Worm (Caenorhabditis elegans) whole organism, L1 larva: ENCODE measurements around the gene tig-3.

Experiments
- C16A3.4 ChIP-seq: fragments of 150-350 bp; optimal IDR thresholded peaks from 2 replicates; lab custom pipeline; 2014; ENCODE audit warnings: missing biosample characterization, missing genetic modification characterization
- F16B12.6 ChIP-seq: fragments of 150-350 bp; optimal IDR thresholded peaks from 2 replicates; lab custom pipeline; 2014; ENCODE audit warnings: missing biosample characterization, missing genetic modification characterization
- blmp-1 ChIP-seq: fragments of 150-350 bp; optimal IDR thresholded peaks from 2 replicates; lab custom pipeline; 2014; ENCODE audit warnings: missing biosample characterization, missing genetic modification characterization
- ceh-63 ChIP-seq: fragments of 200-800 bp; sonication (Bioruptor generic); optimal IDR thresholded peaks from 2 replicates; lab custom pipeline; 2018; ENCODE audit warnings: mild to moderate bottlenecking, missing genetic modification characterization, missing compliant biosample characterization
- ceh-8 ChIP-seq: fragments of 200-800 bp; sonication (Bioruptor generic); optimal IDR thresholded peaks from 2 replicates; lab custom pipeline; 2018; ENCODE audit warnings: mild to moderate bottlenecking, missing genetic modification characterization, moderate library complexity, missing compliant biosample characterization
- ceh-82 ChIP-seq, 3 experiments: fragments of 150-350 bp in 1 of 3; sonication (generic microtip) in 2 of 3; optimal IDR thresholded peaks; 2 replicates each; lab custom pipeline; 2014 to 2017; ENCODE audit warnings: missing biosample characterization in 3 of 3, missing genetic modification characterization in 3 of 3
- dpl-1 ChIP-seq, 3 experiments: fragments of 150-350 bp in 2 of 3; sonication (generic microtip) in 1 of 3; optimal IDR thresholded peaks; 2 replicates each; lab custom pipeline; 2014 to 2017; ENCODE audit warnings: missing biosample characterization in 3 of 3, missing genetic modification characterization in 3 of 3, missing genetic modification reagents in 3 of 3
- efl-1 ChIP-seq, 4 experiments: fragments of 150-350 bp; optimal IDR thresholded peaks in 3 of 4; peaks in 1 of 4; 1 replicate in 1 of 4; 2 replicates in 3 of 4; lab custom pipeline; 2014; ENCODE audit warnings: missing biosample characterization in 2 of 4, missing genetic modification characterization in 2 of 4, missing genetic modification reagents in 2 of 4
- efl-3 ChIP-seq: fragments of 200-800 bp; sonication (Bioruptor generic); optimal IDR thresholded peaks from 2 replicates; lab custom pipeline; 2018; ENCODE audit warnings: mild to moderate bottlenecking, missing genetic modification characterization, missing compliant biosample characterization
- elt-2 ChIP-seq: sonication (generic microtip); optimal IDR thresholded peaks from 2 replicates; lab custom pipeline; 2016; ENCODE audit warnings: missing genetic modification characterization, mild to moderate bottlenecking, inconsistent platforms, missing compliant biosample characterization, missing genetic modification reagents
- fkh-10 ChIP-seq: sonication (generic microtip); optimal IDR thresholded peaks from 2 replicates; lab custom pipeline; 2017; ENCODE audit warnings: missing biosample characterization, missing genetic modification reagents, missing genetic modification characterization
- hlh-4 ChIP-seq: sonication (generic microtip); optimal IDR thresholded peaks from 2 replicates; lab custom pipeline; 2016; ENCODE audit warnings: mild to moderate bottlenecking, missing genetic modification characterization, missing compliant biosample characterization
- irx-1 ChIP-seq: sonication (generic microtip); optimal IDR thresholded peaks from 2 replicates; lab custom pipeline; 2016; ENCODE audit warnings: missing genetic modification characterization, missing compliant biosample characterization
- lin-13 ChIP-seq: fragments of 150-350 bp; optimal IDR thresholded peaks from 2 replicates; lab custom pipeline; 2014; ENCODE audit warnings: missing biosample characterization, missing genetic modification reagents, missing genetic modification characterization
- lin-14 ChIP-seq: fragments of 200-800 bp; sonication (Bioruptor generic); optimal IDR thresholded peaks from 2 replicates; lab custom pipeline; 2018; ENCODE audit warnings: mild to moderate bottlenecking, missing genetic modification characterization, moderate library complexity, missing compliant biosample characterization
- lin-35 ChIP-seq, 2 experiments: fragments of 150-350 bp; optimal IDR thresholded peaks; 2 replicates each; lab custom pipeline; 2014; ENCODE audit warnings: missing biosample characterization in 2 of 2, missing genetic modification characterization in 2 of 2, missing genetic modification reagents in 2 of 2
- lir-3 ChIP-seq: sonication (generic microtip); optimal IDR thresholded peaks from 2 replicates; lab custom pipeline; 2016; ENCODE audit warnings: mild to moderate bottlenecking, missing genetic modification characterization, moderate library complexity, missing compliant biosample characterization; ENCODE audit not compliant: poor library complexity
- mdl-1 ChIP-seq, 2 experiments: fragments of 150-350 bp; optimal IDR thresholded peaks; 2 replicates each; lab custom pipeline; 2014 to 2017; ENCODE audit warnings: missing biosample characterization in 2 of 2, missing genetic modification characterization in 2 of 2, inconsistent platforms in 1 of 2
- nhr-20 ChIP-seq: sonication (generic microtip); optimal IDR thresholded peaks from 2 replicates; lab custom pipeline; 2016; ENCODE audit warnings: mild to moderate bottlenecking, missing genetic modification characterization, missing compliant biosample characterization
- nhr-71 ChIP-seq: sonication (generic microtip); optimal IDR thresholded peaks from 2 replicates; lab custom pipeline; 2016; ENCODE audit warnings: mild to moderate bottlenecking, missing genetic modification characterization, moderate library complexity, missing compliant biosample characterization
- nhr-85 ChIP-seq: sonication (generic microtip); peaks from one replicate; lab custom pipeline; 2016; ENCODE audit warnings: missing genetic modification characterization, inconsistent platforms, missing compliant biosample characterization
- pax-3 ChIP-seq: fragments of 200-800 bp; sonication (Bioruptor generic); optimal IDR thresholded peaks from 2 replicates; lab custom pipeline; 2018; ENCODE audit warnings: mild to moderate bottlenecking, missing genetic modification characterization, moderate library complexity, missing compliant biosample characterization
- skn-1 ChIP-seq: fragments of 150-350 bp; optimal IDR thresholded peaks from 2 replicates; lab custom pipeline; 2014; ENCODE audit warnings: missing biosample characterization, missing genetic modification characterization
- snu-23 ChIP-seq: sonication (generic microtip); optimal IDR thresholded peaks from 2 replicates; lab custom pipeline; 2016; ENCODE audit warnings: missing genetic modification characterization, missing compliant biosample characterization
- swsn-7 ChIP-seq: sonication (generic microtip); optimal IDR thresholded peaks from 2 replicates; lab custom pipeline; 2016; ENCODE audit warnings: missing genetic modification characterization, missing compliant biosample characterization
- tlp-1 ChIP-seq: fragments of 150-350 bp; optimal IDR thresholded peaks from 2 replicates; lab custom pipeline; 2014; ENCODE audit warnings: missing biosample characterization, missing genetic modification characterization
- unc-130 ChIP-seq: fragments of 150-350 bp; optimal IDR thresholded peaks from 2 replicates; lab custom pipeline; 2017; ENCODE audit warnings: missing biosample characterization, missing genetic modification characterization, inconsistent platforms

tig-3 gene

DNA sequence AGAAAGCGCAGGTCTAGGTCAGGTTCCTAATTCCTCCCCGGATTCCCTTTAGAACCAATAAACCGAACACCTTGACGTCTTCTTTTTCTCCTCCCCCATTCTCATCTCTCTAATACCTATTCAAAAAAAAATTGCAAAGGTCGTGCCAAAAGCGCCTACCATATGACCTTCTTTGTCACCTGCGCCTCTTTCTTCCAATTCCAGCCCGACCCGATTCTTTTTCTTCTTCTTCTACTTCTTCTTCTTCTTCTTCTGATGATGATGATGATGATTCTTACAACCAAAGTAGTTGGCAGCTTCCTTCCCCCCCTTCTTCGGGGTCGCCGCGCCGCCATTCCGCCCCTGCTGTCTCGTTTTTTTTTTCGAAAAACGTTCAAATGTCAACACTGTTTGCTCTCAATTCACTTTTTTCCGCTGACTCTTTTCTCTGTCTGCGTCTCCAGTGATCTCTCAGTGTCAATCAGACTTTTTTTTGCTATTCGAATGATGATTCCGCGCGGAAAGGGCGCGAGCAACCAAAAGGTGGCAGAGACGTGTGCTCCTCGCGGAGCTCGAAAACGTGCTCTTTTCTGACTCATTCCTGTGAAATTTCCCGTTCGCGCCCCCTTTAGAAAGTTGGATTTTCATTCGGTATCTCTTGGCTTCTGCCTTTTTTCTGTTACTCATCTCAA is 48.1 kb downstream of the tig-3 start:
- TF ChIP-seq nhr-85 (tag; lab: Kevin White, UChicago), result peak; percentile 71
- no peak for TF ChIP-seq efl-1 (optimal IDR thresholded peaks at IDR 0.05; lab: Kevin White, UChicago)
- peak in 1 of 2 experiments; percentile 90 for TF ChIP-seq efl-1 (GFP tag; optimal IDR thresholded peaks at IDR 0.05 in 1 of 2; lab: Kevin White, UChicago)
- no peak for TF ChIP-seq ceh-63 (GFP tag; lab: Kevin White, UChicago)
- TF ChIP-seq, all 84 proteins: peak for 2

DNA sequence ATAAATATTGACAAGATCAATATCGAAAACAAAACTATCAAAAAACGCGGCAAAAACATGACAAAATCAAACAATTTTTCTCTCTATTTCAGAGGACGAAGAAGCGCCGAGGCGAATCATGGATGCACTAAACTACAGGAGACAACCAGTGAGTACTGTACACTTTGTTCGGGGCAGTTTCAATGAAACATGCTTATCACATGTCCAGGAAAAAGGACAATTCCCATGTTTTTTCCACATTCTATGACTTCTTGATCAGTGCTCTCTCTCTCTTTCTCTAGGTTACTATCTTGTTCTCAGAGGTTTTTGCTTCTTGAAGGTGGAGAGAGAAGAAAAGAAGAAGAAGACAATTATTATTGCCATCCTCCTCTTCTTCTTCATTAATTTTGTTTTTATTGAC is 54.1 kb downstream of the tig-3 start:
- peak; percentile 10 for TF ChIP-seq elt-2 (tag; lab: Kevin White, UChicago)
- no peak for TF ChIP-seq fkh-10
- peak in 1 of 2 experiments; percentile 10 for TF ChIP-seq lin-35 (GFP tag; optimal IDR thresholded peaks at IDR 0.05; lab: Kevin White, UChicago)

DNA sequence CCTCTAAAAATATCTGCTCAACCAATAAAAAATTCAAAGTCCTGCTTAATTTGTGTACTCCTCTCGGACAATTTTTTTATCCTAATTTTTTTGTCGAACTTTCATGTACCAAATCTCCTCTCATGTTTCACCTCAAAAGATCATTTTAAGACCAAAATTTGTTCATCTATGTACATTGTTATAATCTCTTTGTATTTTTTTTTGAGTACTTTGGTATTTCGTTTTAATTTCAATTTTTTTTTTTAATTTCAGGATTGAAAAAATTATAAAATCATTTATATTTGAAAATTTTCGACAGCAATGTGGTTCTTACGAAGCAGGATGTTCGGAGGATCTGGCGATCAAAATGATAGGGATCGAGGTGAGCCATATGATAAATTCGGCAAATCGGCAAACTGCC is 55.2 kb downstream of the tig-3 start, which contains the start of gene spsb-1:
Gene spsb-1 (plus strand): TSS at position 301 of the 400 bp plus-strand sequence.
- TF ChIP-seq pax-3 (tag; lab: Kevin White, UChicago), result no peak
- no peak for TF ChIP-seq tlp-1 (tag; lab: Kevin White, UChicago)
- TF ChIP-seq, all 84 proteins: peak for 0

DNA sequence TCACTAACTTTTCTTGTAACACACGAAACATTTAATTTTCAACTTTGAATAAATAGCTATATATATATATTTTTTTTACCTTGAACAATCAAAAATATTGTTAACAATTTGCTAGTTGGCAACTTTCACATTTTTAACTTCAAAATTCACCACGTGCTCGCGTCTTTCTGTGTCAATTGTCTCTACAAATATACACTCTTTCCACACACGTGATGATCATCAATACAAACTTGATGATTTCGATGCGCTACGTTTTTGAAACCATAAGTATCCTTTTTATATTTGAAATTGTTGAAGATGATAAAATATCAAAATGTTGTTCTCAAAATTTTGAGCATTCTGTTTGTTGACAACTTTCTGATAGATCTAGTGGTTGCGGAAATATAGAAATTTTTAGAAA is 56.2 kb downstream of the tig-3 start:
- TF ChIP-seq irx-1 (tag; lab: Kevin White, UChicago) (no peak), F16B12.6 (tag; lab: Kevin White, UChicago) (no peak), lin-13 (GFP tag; lab: Kevin White, UChicago) (no peak), efl-3 (no peak), efl-1 (optimal IDR thresholded peaks at IDR 0.05; lab: Kevin White, UChicago) (no peak), efl-1 (GFP tag; optimal IDR thresholded peaks at IDR 0.05 in 1 of 2; lab: Kevin White, UChicago) (peak in 1 of 2 experiments; percentile 18), lin-35 (GFP tag; optimal IDR thresholded peaks at IDR 0.05; lab: Kevin White, UChicago) (peak in 1 of 2 experiments; percentile 69), snu-23 (GFP tag; lab: Kevin White, UChicago) (peak; percentile 36), ceh-82 (tag; optimal IDR thresholded peaks at IDR 0.05; lab: Kevin White, UChicago) (no peak), unc-130 (tag; lab: Kevin White, UChicago) (no peak), lir-3 (tag; lab: Kevin White, UChicago) (peak; percentile 7), blmp-1 (peak; percentile 32), nhr-71 (tag; lab: Kevin White, UChicago) (peak; percentile 57), C16A3.4 (tag; lab: Kevin White, UChicago) (peak; percentile 10), ceh-8 (GFP tag; lab: Kevin White, UChicago) (no peak), ceh-63 (GFP tag; lab: Kevin White, UChicago) (no peak), mdl-1 (tag; optimal IDR thresholded peaks at IDR 0.05; lab: Kevin White, UChicago) (peak in 1 of 2 experiments; percentile 43), swsn-7 (tag; lab: Kevin White, UChicago) (no peak), dpl-1 (GFP tag; optimal IDR thresholded peaks at IDR 0.05; lab: Kevin White, UChicago) (peak in 1 of 3 experiments; percentile 25), lin-14 (GFP tag; lab: Kevin White, UChicago) (peak; percentile 35), nhr-20 (tag; lab: Kevin White, UChicago) (peak; percentile 48), skn-1 (tag; lab: Kevin White, UChicago) (peak; percentile 27), hlh-4 (tag; lab: Kevin White, UChicago) (no peak)
